Fruit fly (Drosophila melanogaster) whole organism, prepupa: ENCODE data around the gene Jhbp16.

Experiments used
- CG10631 ChIP-seq: fragments of 200-800 bp; sonication (Bioruptor generic); optimal IDR thresholded peaks from 2 replicates; lab custom pipeline; 2016; ENCODE audit warnings: missing biosample characterization, missing genetic modification characterization
- Hr39 ChIP-seq: fragments of 200-800 bp; sonication (Bioruptor generic); optimal IDR thresholded peaks from 2 replicates; lab custom pipeline; 2016; ENCODE audit warnings: missing biosample characterization, missing genetic modification characterization
- Sox102F ChIP-seq: fragments of 200-800 bp; sonication (Bioruptor generic); optimal IDR thresholded peaks from 2 replicates; lab custom pipeline; 2016; ENCODE audit warnings: missing biosample characterization, mild to moderate bottlenecking, missing genetic modification characterization
- Sox15 ChIP-seq: fragments of 200-800 bp; sonication (Bioruptor generic); optimal IDR thresholded peaks from 3 replicates; lab custom pipeline; 2016; ENCODE audit warnings: missing biosample characterization, missing genetic modification characterization
- fd85E ChIP-seq: fragments of 200-800 bp; sonication (Bioruptor generic); optimal IDR thresholded peaks from 3 replicates; lab custom pipeline; 2016; ENCODE audit warnings: missing biosample characterization, missing genetic modification characterization
- net ChIP-seq: fragments of 200-800 bp; sonication (Bioruptor generic); optimal IDR thresholded peaks from 3 replicates; lab custom pipeline; 2016; ENCODE audit warnings: missing biosample characterization, missing genetic modification characterization
- spab ChIP-seq: fragments of 200-800 bp; sonication (Bioruptor generic); optimal IDR thresholded peaks from 2 replicates; lab custom pipeline; 2017; ENCODE audit warnings: missing biosample characterization, mild to moderate bottlenecking, missing genetic modification characterization, missing genetic modification reagents
- vri ChIP-seq: fragments of 200-800 bp; sonication (Bioruptor generic); optimal IDR thresholded peaks from 3 replicates; lab custom pipeline; 2016; ENCODE audit warnings: missing biosample characterization, mild to moderate bottlenecking, missing genetic modification characterization

- TF ChIP-seq fd85E (GFP tag; lab: Kevin White, UChicago) (no peak), spab (GFP tag; lab: Kevin White, UChicago) (no peak), vri (no peak), Sox102F (GFP tag; lab: Kevin White, UChicago) (no peak), net (no peak), Hr39 (no peak), CG10631 (GFP tag; lab: Kevin White, UChicago) (no peak), Sox15 (GFP tag; lab: Kevin White, UChicago) (no peak)
These were observed 24.4 kb downstream of the Jhbp16 start for dm6 chr3R:21688596-21688995.
